Worm (Caenorhabditis elegans) whole organism, L3 larva: ENCODE data around the gene far-5.
A peak's percentile ranks its signal among the peaks of the same experiment; 100 is the strongest.

Experiments
- ZK546.5 ChIP-seq: sonication (generic microtip); optimal IDR thresholded peaks from 2 replicates; lab custom pipeline; 2017; ENCODE audit warnings: missing biosample characterization, missing genetic modification characterization
- aly-2 ChIP-seq: fragments of 150-350 bp; optimal IDR thresholded peaks from 2 replicates; lab custom pipeline; 2014; ENCODE audit warnings: missing biosample characterization, missing genetic modification characterization
- ceh-16 ChIP-seq: sonication (generic microtip); optimal IDR thresholded peaks from 2 replicates; lab custom pipeline; 2017; ENCODE audit warnings: missing biosample characterization, missing genetic modification characterization
- ceh-82 ChIP-seq: fragments of 150-350 bp; optimal IDR thresholded peaks from 2 replicates; lab custom pipeline; 2014; ENCODE audit warnings: missing biosample characterization, missing genetic modification characterization
- ceh-9 ChIP-seq: sonication (generic microtip); optimal IDR thresholded peaks from 2 replicates; lab custom pipeline; 2018; ENCODE audit warnings: missing biosample characterization, missing genetic modification characterization
- daf-12 ChIP-seq: fragments of 150-350 bp; optimal IDR thresholded peaks from 2 replicates; lab custom pipeline; 2014; ENCODE audit warnings: missing biosample characterization, missing genetic modification reagents, missing genetic modification characterization
- elt-1 ChIP-seq: fragments of 150-350 bp; optimal IDR thresholded peaks from 2 replicates; lab custom pipeline; 2014; ENCODE audit warnings: missing biosample characterization, missing genetic modification characterization
- elt-2 ChIP-seq: sonication (generic microtip); optimal IDR thresholded peaks from 2 replicates; lab custom pipeline; 2016; ENCODE audit warnings: missing genetic modification reagents, mild to moderate bottlenecking, missing genetic modification characterization, missing compliant biosample characterization
- elt-3 ChIP-seq, 3 experiments: fragments of 150-350 bp in 1 of 3; sonication (generic microtip) in 2 of 3; optimal IDR thresholded peaks; 2 replicates in 2 of 3; 4 replicates in 1 of 3; lab custom pipeline; 2014 to 2017; ENCODE audit warnings: missing biosample characterization in 3 of 3, missing genetic modification characterization in 3 of 3
- fkh-10 ChIP-seq: sonication (generic microtip); optimal IDR thresholded peaks from 2 replicates; lab custom pipeline; 2017; ENCODE audit warnings: missing biosample characterization, missing genetic modification reagents, missing genetic modification characterization
- fkh-2 ChIP-seq: fragments of 150-350 bp; optimal IDR thresholded peaks from 2 replicates; lab custom pipeline; 2014; ENCODE audit warnings: missing biosample characterization, missing genetic modification reagents, missing genetic modification characterization
- fos-1 ChIP-seq: fragments of 150-350 bp; optimal IDR thresholded peaks from 2 replicates; lab custom pipeline; 2014; ENCODE audit warnings: missing biosample characterization, missing genetic modification characterization
- hmg-11 ChIP-seq: sonication (generic microtip); optimal IDR thresholded peaks from 2 replicates; lab custom pipeline; 2016; ENCODE audit warnings: missing genetic modification characterization, missing compliant biosample characterization
- jun-1 ChIP-seq: fragments of 150-350 bp; optimal IDR thresholded peaks from 2 replicates; lab custom pipeline; 2014; ENCODE audit warnings: missing biosample characterization, missing genetic modification reagents, missing genetic modification characterization
- lin-15B ChIP-seq: fragments of 150-350 bp; optimal IDR thresholded peaks from 2 replicates; lab custom pipeline; 2014; ENCODE audit warnings: missing biosample characterization, missing genetic modification characterization
- lin-39 ChIP-seq: fragments of 150-350 bp; optimal IDR thresholded peaks from 2 replicates; lab custom pipeline; 2018; ENCODE audit warnings: missing biosample characterization, missing genetic modification reagents, missing genetic modification characterization
- nfya-1 ChIP-seq: sonication (generic microtip); optimal IDR thresholded peaks from 2 replicates; lab custom pipeline; 2017; ENCODE audit warnings: missing genetic modification characterization, mild to moderate bottlenecking, missing compliant biosample characterization, antibody characterized with exemption, moderate library complexity; ENCODE audit not compliant: insufficient read depth
- nhr-11 ChIP-seq: fragments of 150-350 bp; optimal IDR thresholded peaks from 2 replicates; lab custom pipeline; 2014; ENCODE audit warnings: missing biosample characterization, missing genetic modification characterization
- nhr-12 ChIP-seq: fragments of 150-350 bp; optimal IDR thresholded peaks from 2 replicates; lab custom pipeline; 2014; ENCODE audit warnings: missing biosample characterization, missing genetic modification characterization
- nhr-23 ChIP-seq: fragments of 150-350 bp; optimal IDR thresholded peaks from 2 replicates; lab custom pipeline; 2014; ENCODE audit warnings: missing biosample characterization, missing genetic modification reagents, missing genetic modification characterization
- nhr-237 ChIP-seq: fragments of 150-350 bp; optimal IDR thresholded peaks from 2 replicates; lab custom pipeline; 2014; ENCODE audit warnings: missing biosample characterization, missing genetic modification characterization
- nhr-25 ChIP-seq: sonication (generic microtip); optimal IDR thresholded peaks from 2 replicates; lab custom pipeline; 2017; ENCODE audit warnings: missing biosample characterization, missing genetic modification characterization
- nhr-28 ChIP-seq: fragments of 150-350 bp; optimal IDR thresholded peaks from 2 replicates; lab custom pipeline; 2014; ENCODE audit warnings: missing biosample characterization, missing genetic modification characterization
- nhr-67 ChIP-seq: fragments of 150-350 bp; optimal IDR thresholded peaks from 2 replicates; lab custom pipeline; 2014; ENCODE audit warnings: missing biosample characterization, missing genetic modification characterization
- nhr-76 ChIP-seq: fragments of 150-350 bp; sonication (generic microtip); optimal IDR thresholded peaks from 5 replicates; lab custom pipeline; 2014; ENCODE audit warnings: missing biosample characterization, missing genetic modification characterization
- pha-4 ChIP-seq: fragments of 150-350 bp; optimal IDR thresholded peaks from 2 replicates; lab custom pipeline; 2014; ENCODE audit warnings: missing biosample characterization, missing genetic modification reagents, missing genetic modification characterization
- pqm-1 ChIP-seq: fragments of 150-350 bp; optimal IDR thresholded peaks from 2 replicates; lab custom pipeline; 2017; ENCODE audit warnings: missing biosample characterization, missing genetic modification characterization, inconsistent platforms
- tbx-2 ChIP-seq: sonication (generic microtip); optimal IDR thresholded peaks from 2 replicates; lab custom pipeline; 2016; ENCODE audit warnings: mild to moderate bottlenecking, missing genetic modification characterization, missing compliant biosample characterization
- unc-39 ChIP-seq: sonication (generic microtip); optimal IDR thresholded peaks from 4 replicates; lab custom pipeline; 2017; ENCODE audit warnings: missing biosample characterization, missing genetic modification characterization
- unc-62 ChIP-seq: fragments of 150-350 bp; sonication (generic microtip); optimal IDR thresholded peaks from 4 replicates; lab custom pipeline; 2014; ENCODE audit warnings: missing biosample characterization, missing genetic modification reagents, missing genetic modification characterization
- zag-1 ChIP-seq: fragments of 150-350 bp; optimal IDR thresholded peaks from 2 replicates; lab custom pipeline; 2014; ENCODE audit warnings: missing biosample characterization, missing genetic modification characterization
- ztf-4 ChIP-seq: fragments of 150-350 bp; optimal IDR thresholded peaks from 2 replicates; lab custom pipeline; 2014; ENCODE audit warnings: missing biosample characterization, missing genetic modification characterization

The far-5 gene

ce11 chrV:12952287-12952686 lies 43.1 kb upstream of the far-5 start, which contains the start of gene pqn-68:
pqn-68 (plus strand) TSS chrV:12952636.
- TF ChIP-seq nhr-23 (tag; lab: Kevin White, UChicago) (peak; percentile 12), ceh-16 (tag; lab: Kevin White, UChicago) (no peak), elt-2 (tag; lab: Kevin White, UChicago) (no peak), lin-15B (tag; lab: Kevin White, UChicago) (peak; percentile 33), nhr-25 (tag; lab: Kevin White, UChicago) (no peak), nfya-1 (tag; lab: Kevin White, UChicago) (peak; percentile 42), lin-39 (tag; lab: Kevin White, UChicago) (no peak), pha-4 (peak; percentile 60), daf-12 (tag; lab: Kevin White, UChicago) (no peak), nhr-67 (tag; lab: Kevin White, UChicago) (no peak), nhr-76 (tag; lab: Kevin White, UChicago) (no peak), nhr-11 (tag; lab: Kevin White, UChicago) (no peak), ZK546.5 (no peak), hmg-11 (tag; lab: Kevin White, UChicago) (peak; percentile 48), jun-1 (no peak)

ce11 chrV:12953702-12954101 lies 41.7 kb upstream of the far-5 start, which contains the start of gene eif-3.K:
eif-3.K (plus strand) TSS chrV:12954002.
- TF ChIP-seq nhr-23 (tag; lab: Kevin White, UChicago) (no peak), unc-62 (no peak), ztf-4 (tag; lab: Kevin White, UChicago) (no peak), tbx-2 (tag; lab: Kevin White, UChicago) (no peak), fkh-2 (no peak), nhr-237 (no peak), fos-1 (tag; lab: Kevin White, UChicago) (no peak), hmg-11 (tag; lab: Kevin White, UChicago) (no peak), aly-2 (no peak), nhr-67 (tag; lab: Kevin White, UChicago) (no peak), ceh-82 (tag; lab: Kevin White, UChicago) (no peak), nhr-76 (tag; lab: Kevin White, UChicago) (no peak), nfya-1 (tag; lab: Kevin White, UChicago) (no peak), ZK546.5 (no peak), unc-39 (tag; lab: Kevin White, UChicago) (no peak), pqm-1 (no peak), nhr-25 (tag; lab: Kevin White, UChicago) (no peak), zag-1 (tag; lab: Kevin White, UChicago) (no peak), fkh-10 (no peak), elt-1 (tag; lab: Kevin White, UChicago) (no peak)

ce11 chrV:12954261-12954660 lies 41.1 kb upstream of the far-5 start:
- no peak for TF ChIP-seq ceh-16 (tag; lab: Kevin White, UChicago)
- no peak for TF ChIP-seq daf-12 (tag; lab: Kevin White, UChicago)
- no peak for TF ChIP-seq nfya-1 (tag; lab: Kevin White, UChicago)
- no peak for TF ChIP-seq nhr-28 (tag; lab: Kevin White, UChicago)
- no peak for TF ChIP-seq elt-3 (tag; optimal IDR thresholded peaks at IDR 0.05; lab: Kevin White, UChicago)
- TF ChIP-seq, all 47 proteins: peak for 0

ce11 chrV:12961085-12961560 lies 34.2 kb upstream of the far-5 start, which contains the start of gene mpst-7:
mpst-7 (minus strand) TSS chrV:12961135.
- peak; percentile 21 for TF ChIP-seq nhr-23 (tag; lab: Kevin White, UChicago)
- no peak for TF ChIP-seq ceh-9 (tag; lab: Kevin White, UChicago)
- TF ChIP-seq daf-12 (tag; lab: Kevin White, UChicago), result no peak
- no peak for TF ChIP-seq elt-3 (tag; optimal IDR thresholded peaks at IDR 0.05; lab: Kevin White, UChicago)
- TF ChIP-seq nhr-25 (tag; lab: Kevin White, UChicago), result peak; percentile 57

- TF ChIP-seq pha-4 (peak; percentile 55), elt-2 (tag; lab: Kevin White, UChicago) (peak; percentile 37), nhr-28 (tag; lab: Kevin White, UChicago) (no peak), nhr-12 (no peak)
These were observed 32.2 kb upstream of the far-5 start, which contains the start of gene hrg-9 for ce11 chrV:12963192-12963591. hrg-9 (minus strand) TSS chrV:12963343.
